Fruit fly (Drosophila melanogaster): ENCODE measurements around the gene Ice2.

Ice2 gene

dm6 chr3R:21179592-21180390 is 49.8 kb downstream of the Ice2 start:
- TF ChIP-seq vri (GFP tag; optimal IDR thresholded peaks at IDR 0.05): peak; percentile 35
- no peak for TF ChIP-seq CG16779 (tag; optimal IDR thresholded peaks at IDR 0.05)
- TF ChIP-seq Sox15 (GFP tag; optimal IDR thresholded peaks at IDR 0.05): no peak
- TF ChIP-seq CG11902 (GFP tag; optimal IDR thresholded peaks at IDR 0.05): no peak

- peak; percentile 11 for TF ChIP-seq CG6854 (GFP tag; optimal IDR thresholded peaks at IDR 0.05)
- TF ChIP-seq spab (GFP tag; optimal IDR thresholded peaks at IDR 0.05): no peak
- TF ChIP-seq salr (GFP tag; optimal IDR thresholded peaks at IDR 0.05): no peak
- TF ChIP-seq Hr39 (GFP tag; optimal IDR thresholded peaks at IDR 0.05): no peak
- TF ChIP-seq CG34406 (GFP tag; optimal IDR thresholded peaks at IDR 0.05): peak; percentile 22
- peak; percentile 56; the same call in 2 of the 3 replicates for TF ChIP-seq CG8119 (GFP tag; IDR thresholded peaks at IDR 0.05)
- TF ChIP-seq Met (GFP tag; optimal IDR thresholded peaks at IDR 0.05): peak; percentile 25
- TF ChIP-seq Eip78C (GFP tag): peak; percentile 84
- TF ChIP-seq Sox15 (GFP tag; optimal IDR thresholded peaks at IDR 0.05): no peak
- peak; percentile 31 for TF ChIP-seq Hr4 (GFP tag; optimal IDR thresholded peaks at IDR 0.05)
- TF ChIP-seq CG8319 (GFP tag; optimal IDR thresholded peaks at IDR 0.05): no peak
- no peak for TF ChIP-seq Sox102F (GFP tag; optimal IDR thresholded peaks at IDR 0.05)
- no peak for TF ChIP-seq CG6792 (GFP tag; optimal IDR thresholded peaks at IDR 0.05)
- TF ChIP-seq CG32006 (GFP tag; optimal IDR thresholded peaks at IDR 0.05): peak; percentile 33
- peak; percentile 60 for TF ChIP-seq svp (GFP tag)
- TF ChIP-seq CG7368 (GFP tag; optimal IDR thresholded peaks at IDR 0.05): no peak
- TF ChIP-seq cyc (GFP tag; optimal IDR thresholded peaks at IDR 0.05): peak; percentile 26
- TF ChIP-seq Eip75B (GFP tag; optimal IDR thresholded peaks at IDR 0.05): no peak
- no peak for TF ChIP-seq OdsH (GFP tag; optimal IDR thresholded peaks at IDR 0.05)
- peak; percentile 57 for TF ChIP-seq CG15336 (GFP tag; IDR thresholded peaks at IDR 0.05)
- no peak for TF ChIP-seq net (GFP tag; optimal IDR thresholded peaks at IDR 0.05)
- TF ChIP-seq dac (GFP tag; optimal IDR thresholded peaks at IDR 0.05): no peak
- peak; percentile 14 for TF ChIP-seq topi (GFP tag; optimal IDR thresholded peaks at IDR 0.05)
- TF ChIP-seq esn (GFP tag; optimal IDR thresholded peaks at IDR 0.05): peak; percentile 30
- peak; percentile 40; the same call in 2 of the 3 replicates for TF ChIP-seq eg (GFP tag; IDR thresholded peaks at IDR 0.05)
- TF ChIP-seq CG8632 (GFP tag; optimal IDR thresholded peaks at IDR 0.05): no peak
- no peak for TF ChIP-seq Eip93F (GFP tag; optimal IDR thresholded peaks at IDR 0.05)
- TF ChIP-seq fd85E (GFP tag; optimal IDR thresholded peaks at IDR 0.05): no peak
- peak; percentile 26 for TF ChIP-seq vri (GFP tag; optimal IDR thresholded peaks at IDR 0.05)
Measured at dm6 chr3R:21180391-21180796, 50.4 kb downstream of the Ice2 start.

- TF ChIP-seq CG11762 (GFP tag; optimal IDR thresholded peaks at IDR 0.05; ENCODE audit: insufficient read depth): no peak
- peak; percentile 6 for TF ChIP-seq vri (GFP tag; optimal IDR thresholded peaks at IDR 0.05)
Measured at dm6 chr3R:21181957-21182356, 51.9 kb downstream of the Ice2 start.
